Worm (Caenorhabditis elegans): ENCODE data around the gene clec-138.

clec-138 gene

DNA sequence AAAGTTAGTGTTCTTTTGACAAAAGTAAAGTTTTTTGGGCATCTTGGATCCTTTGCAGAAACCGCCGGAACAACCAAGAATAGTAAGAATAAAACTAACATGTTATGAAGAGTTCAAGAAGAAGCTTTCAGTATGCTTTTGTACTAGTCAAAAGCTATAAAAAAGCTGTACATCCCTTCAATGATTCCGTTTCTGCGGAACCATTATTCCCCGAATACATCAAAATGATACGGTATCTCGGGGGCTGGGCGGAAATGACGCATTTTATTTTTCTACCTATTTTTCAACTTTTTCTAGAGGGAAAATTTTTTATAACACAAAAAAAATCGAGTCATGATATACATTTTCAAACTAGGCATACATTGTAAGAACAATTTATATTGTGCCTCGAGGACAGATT lies at the start of gene clec-138:
clec-138 (minus strand) TSS at position 101 of the 400 bp plus-strand sequence.
- TF ChIP-seq gmeb-2 (tag; optimal IDR thresholded peaks at IDR 0.05), result no peak
- TF ChIP-seq mec-3 (tag; optimal IDR thresholded peaks at IDR 0.05; ENCODE audit: borderline replicate concordance), result no peak
- TF ChIP-seq fkh-10 (GFP tag; optimal IDR thresholded peaks at IDR 0.05), result no peak
- TF ChIP-seq K02D7.2 (tag; optimal IDR thresholded peaks at IDR 0.05), result no peak
- TF ChIP-seq dmd-4 (tag; optimal IDR thresholded peaks at IDR 0.05; ENCODE audit: borderline replicate concordance), result no peak
- TF ChIP-seq ceh-18 (tag; optimal IDR thresholded peaks at IDR 0.05), result no peak
- TF ChIP-seq ceh-45 (GFP tag; IDR thresholded peaks at IDR 0.05), result no peak
- no peak for TF ChIP-seq madf-2 (tag; optimal IDR thresholded peaks at IDR 0.05)
- no peak for TF ChIP-seq ceh-14 (tag; optimal IDR thresholded peaks at IDR 0.05)

DNA sequence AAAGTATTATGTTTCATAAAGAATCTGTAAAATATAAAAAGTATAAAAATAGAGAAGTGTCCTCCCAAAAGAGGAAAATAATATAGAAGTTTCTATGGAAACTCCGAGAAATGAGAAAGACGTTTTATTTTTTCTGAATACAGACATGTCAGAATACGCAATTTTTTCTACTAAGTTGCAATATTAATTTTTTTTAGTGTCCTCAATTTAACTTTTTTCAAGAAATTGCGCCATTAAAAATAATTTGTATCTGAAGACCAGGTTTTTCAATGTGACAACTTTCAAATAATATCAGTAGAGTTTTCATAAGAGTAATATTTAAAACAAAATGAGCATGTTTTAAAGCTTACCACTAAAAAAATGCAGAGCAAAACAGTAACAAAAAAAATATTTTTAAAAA lies 48.0 kb upstream of the clec-138 start, which contains the start of gene fut-5:
fut-5 (minus strand) TSS at position 101 of the 400 bp plus-strand sequence.
- TF ChIP-seq lim-6 (tag; optimal IDR thresholded peaks at IDR 0.05) (no peak), sox-2 (GFP tag; IDR thresholded peaks at IDR 0.05) (no peak), sdc-2 (tag; optimal IDR thresholded peaks at IDR 0.05) (no peak), ceh-22 (tag; optimal IDR thresholded peaks at IDR 0.05) (no peak), ceh-9 (tag; optimal IDR thresholded peaks at IDR 0.05) (no peak), eyg-1 (tag; optimal IDR thresholded peaks at IDR 0.05) (no peak), fkh-10 (GFP tag; optimal IDR thresholded peaks at IDR 0.05) (no peak), Y22D7AL.16 (tag; optimal IDR thresholded peaks at IDR 0.05) (no peak), tbx-7 (tag; optimal IDR thresholded peaks at IDR 0.05) (no peak), hlh-30 (tag; optimal IDR thresholded peaks at IDR 0.05; ENCODE audit: insufficient read depth) (no peak), hlh-8 (tag; optimal IDR thresholded peaks at IDR 0.05) (no peak), pax-1 (tag; optimal IDR thresholded peaks at IDR 0.05) (no peak), hlh-13 (GFP tag; optimal IDR thresholded peaks at IDR 0.05) (no peak)

DNA sequence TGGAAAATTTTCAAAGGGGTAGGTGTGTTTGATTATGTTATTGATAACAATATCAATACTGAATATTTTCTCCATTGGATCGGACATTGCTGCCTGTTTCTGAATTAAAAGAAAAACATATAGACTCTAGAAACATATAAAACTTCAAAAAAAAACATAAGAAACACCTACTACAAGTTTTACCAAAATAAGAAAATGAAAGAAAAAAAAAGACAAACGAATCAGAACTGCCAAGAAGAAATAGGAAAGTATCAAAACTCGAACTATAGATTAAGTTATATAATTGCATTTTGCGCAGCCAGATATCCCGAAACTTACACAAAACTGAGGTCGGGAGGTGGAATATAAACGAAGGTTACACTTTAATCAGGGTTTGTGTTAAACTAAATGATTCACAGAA lies 45.8 kb upstream of the clec-138 start, which contains the start of gene T05A7.11:
T05A7.11 (minus strand) TSS at position 101 of the 400 bp plus-strand sequence.
- TF ChIP-seq tbx-7 (tag; optimal IDR thresholded peaks at IDR 0.05), result no peak
- no peak for TF ChIP-seq nfya-1 (tag; optimal IDR thresholded peaks at IDR 0.05)
- TF ChIP-seq pha-4 (tag; optimal IDR thresholded peaks at IDR 0.05), result no peak
- no peak for TF ChIP-seq ceh-34 (tag; optimal IDR thresholded peaks at IDR 0.05)
- TF ChIP-seq C38D4.7 (GFP tag; optimal IDR thresholded peaks at IDR 0.05), result no peak
- no peak for TF ChIP-seq ceh-9 (tag; optimal IDR thresholded peaks at IDR 0.05)
- TF ChIP-seq fax-1 (tag; optimal IDR thresholded peaks at IDR 0.05), result no peak
- no peak for TF ChIP-seq pax-1 (tag; optimal IDR thresholded peaks at IDR 0.05)
- TF ChIP-seq rnt-1 (tag; optimal IDR thresholded peaks at IDR 0.05), result no peak
- TF ChIP-seq gmeb-2 (tag; optimal IDR thresholded peaks at IDR 0.05), result no peak
- TF ChIP-seq ceh-45 (GFP tag; IDR thresholded peaks at IDR 0.05), result no peak
- TF ChIP-seq pag-3 (tag; optimal IDR thresholded peaks at IDR 0.05; ENCODE audit: borderline replicate concordance), result no peak
- TF ChIP-seq hlh-15 (tag; optimal IDR thresholded peaks at IDR 0.05), result no peak
- TF ChIP-seq ref-2 (tag; optimal IDR thresholded peaks at IDR 0.05), result no peak
- TF ChIP-seq Y22D7AL.16 (tag; optimal IDR thresholded peaks at IDR 0.05), result no peak

DNA sequence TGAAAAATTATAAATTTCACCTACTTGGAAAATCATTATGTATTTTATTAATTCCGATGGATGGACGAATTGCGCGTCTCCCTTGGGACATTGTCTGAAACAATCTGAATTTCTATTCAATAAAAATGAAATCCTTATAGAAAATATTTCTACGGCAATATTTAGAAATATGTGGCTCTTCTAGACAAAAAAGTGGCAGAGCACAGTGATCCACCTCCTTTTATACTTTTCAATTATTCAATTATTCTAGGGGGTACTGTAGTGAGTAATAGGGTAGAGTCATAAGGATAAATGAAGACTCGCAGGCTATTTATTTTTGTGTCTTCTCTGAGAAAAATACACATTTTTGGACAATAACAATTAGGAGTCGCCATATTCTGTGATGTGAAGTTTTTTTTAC lies 43.6 kb upstream of the clec-138 start, which contains the start of gene T05A7.12:
T05A7.12 (minus strand) TSS at position 101 of the 400 bp plus-strand sequence.
- TF ChIP-seq ceh-30 (tag; optimal IDR thresholded peaks at IDR 0.05) (no peak), ahr-1 (tag; optimal IDR thresholded peaks at IDR 0.05) (no peak), ttx-3 (tag; optimal IDR thresholded peaks at IDR 0.05) (no peak), syd-9 (tag; optimal IDR thresholded peaks at IDR 0.05) (no peak), hlh-15 (tag; optimal IDR thresholded peaks at IDR 0.05) (no peak), unc-42 (tag; optimal IDR thresholded peaks at IDR 0.05) (no peak), sox-4 (tag; optimal IDR thresholded peaks at IDR 0.05) (no peak), pha-4 (tag; optimal IDR thresholded peaks at IDR 0.05) (no peak), rnt-1 (tag; optimal IDR thresholded peaks at IDR 0.05) (no peak), eyg-1 (tag; optimal IDR thresholded peaks at IDR 0.05) (no peak)
